Worm (Caenorhabditis elegans) whole organism, late embryonic: ENCODE measurements around the gene fbxa-196.

Experiments used
- ama-1 ChIP-seq: fragments of 150-350 bp; optimal IDR thresholded peaks from 2 replicates; lab custom pipeline; 2014
- ceh-24 ChIP-seq: sonication (generic microtip); optimal IDR thresholded peaks from 2 replicates; lab custom pipeline; 2016; ENCODE audit warnings: mild to moderate bottlenecking, missing genetic modification characterization, missing compliant biosample characterization
- ets-4 ChIP-seq: sonication (generic microtip); optimal IDR thresholded peaks from 2 replicates; lab custom pipeline; 2016; ENCODE audit warnings: missing genetic modification characterization, missing compliant biosample characterization
- nfya-1 ChIP-seq: sonication (generic microtip); optimal IDR thresholded peaks from 2 replicates; lab custom pipeline; 2017; ENCODE audit warnings: missing genetic modification characterization, mild to moderate bottlenecking, missing compliant biosample characterization, antibody characterized with exemption, moderate library complexity
- nhr-11 ChIP-seq: fragments of 150-350 bp; optimal IDR thresholded peaks from 2 replicates; lab custom pipeline; 2014; ENCODE audit warnings: missing biosample characterization, missing genetic modification characterization
- pqm-1 ChIP-seq: sonication (generic microtip); optimal IDR thresholded peaks from 2 replicates; lab custom pipeline; 2016; ENCODE audit warnings: missing genetic modification characterization, missing compliant biosample characterization
- rnt-1 ChIP-seq: sonication (generic microtip); optimal IDR thresholded peaks from 2 replicates; lab custom pipeline; 2016; ENCODE audit warnings: missing genetic modification characterization, missing compliant biosample characterization
- unc-86 ChIP-seq: sonication (generic microtip); optimal IDR thresholded peaks from 2 replicates; lab custom pipeline; 2016; ENCODE audit warnings: missing genetic modification characterization, missing compliant biosample characterization

ce11 chrV:6467676-6468075, 19.2 kb downstream of the fbxa-196 start:
- TF ChIP-seq nfya-1 (no peak), pqm-1 (tag; lab: Kevin White, UChicago) (no peak), nhr-11 (tag; lab: Kevin White, UChicago) (no peak), ets-4 (no peak), rnt-1 (tag; lab: Kevin White, UChicago) (no peak), unc-86 (tag; lab: Kevin White, UChicago) (no peak), ceh-24 (tag; lab: Kevin White, UChicago) (no peak), ama-1 (lab: Kevin White, UChicago) (no peak)
